Worm (Caenorhabditis elegans) whole organism, L4 larva: ENCODE data around the gene C34F6.5.

Experiments
- R02D3.7 ChIP-seq: fragments of 150-350 bp; sonication (generic microtip); optimal IDR thresholded peaks from 3 replicates; lab custom pipeline; 2014; ENCODE audit warnings: missing biosample characterization, missing genetic modification characterization
- ceh-20 ChIP-seq: fragments of 200-800 bp; sonication (Bioruptor generic); IDR thresholded peaks from 2 replicates; pipeline ENCODE4 v1.3.6; 2022; ENCODE audit warnings: missing genetic modification reagents, missing genetic modification characterization, missing compliant biosample characterization
- ceh-32 ChIP-seq: sonication (generic microtip); optimal IDR thresholded peaks from 2 replicates; lab custom pipeline; 2016; ENCODE audit warnings: mild to moderate bottlenecking, missing genetic modification characterization, missing compliant biosample characterization; ENCODE audit not compliant: poor library complexity
- egl-43 ChIP-seq: fragments of 200-800 bp; sonication (Bioruptor generic); IDR thresholded peaks from 2 replicates; pipeline ENCODE4 v1.3.6; 2022; ENCODE audit warnings: missing genetic modification reagents, missing genetic modification characterization, missing compliant biosample characterization
- lin-13 ChIP-seq: fragments of 150-350 bp; optimal IDR thresholded peaks from 2 replicates; lab custom pipeline; 2014; ENCODE audit warnings: missing biosample characterization, missing genetic modification reagents, missing genetic modification characterization
- lsy-2 ChIP-seq, 2 experiments: fragments of 150-350 bp in 1 of 2; sonication (generic microtip) in 1 of 2; optimal IDR thresholded peaks; 2 replicates each; lab custom pipeline; 2014 to 2017; ENCODE audit warnings: missing biosample characterization in 2 of 2, missing genetic modification characterization in 2 of 2
- tra-1 ChIP-seq: fragments of 200-800 bp; sonication (Bioruptor generic); IDR thresholded peaks from 2 replicates; pipeline ENCODE4 v1.3.6; 2022; ENCODE audit warnings: missing genetic modification reagents, missing genetic modification characterization, missing compliant biosample characterization
- zag-1 ChIP-seq: fragments of 150-350 bp; optimal IDR thresholded peaks from 2 replicates; lab custom pipeline; 2014; ENCODE audit warnings: missing biosample characterization, missing genetic modification characterization

DNA sequence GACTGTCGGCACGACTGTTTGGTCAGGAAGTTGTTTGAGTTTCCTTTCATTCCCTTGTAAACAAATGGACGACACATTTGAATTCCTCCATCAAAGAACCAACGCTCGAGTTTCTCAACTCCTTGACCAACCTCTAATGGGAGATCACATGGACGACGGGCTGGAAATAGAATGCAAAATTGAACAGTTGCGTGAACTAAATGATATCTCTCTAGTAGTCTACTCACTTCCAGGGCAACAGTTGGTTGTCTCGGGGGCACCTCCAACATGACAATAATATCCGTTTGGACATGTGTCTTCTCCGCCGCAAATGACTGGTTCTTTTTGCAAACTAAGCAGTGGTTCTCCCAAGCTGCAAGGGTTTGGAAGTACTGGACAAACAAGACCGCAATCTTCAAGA, 15.0 kb downstream of the C34F6.5 start:
- TF ChIP-seq lsy-2 (tag; optimal IDR thresholded peaks at IDR 0.05; lab: Kevin White, UChicago) (no peak), egl-43 (GFP tag; lab: Robert Waterston, UW) (no peak), zag-1 (tag; lab: Kevin White, UChicago) (no peak), ceh-32 (no peak), R02D3.7 (tag; lab: Kevin White, UChicago) (no peak), ceh-20 (GFP tag; lab: Robert Waterston, UW) (no peak), lin-13 (GFP tag; lab: Kevin White, UChicago) (no peak), tra-1 (GFP tag; lab: Robert Waterston, UW) (no peak)
